Worm (Caenorhabditis elegans): ENCODE data around the gene nsy-4.

DNA sequence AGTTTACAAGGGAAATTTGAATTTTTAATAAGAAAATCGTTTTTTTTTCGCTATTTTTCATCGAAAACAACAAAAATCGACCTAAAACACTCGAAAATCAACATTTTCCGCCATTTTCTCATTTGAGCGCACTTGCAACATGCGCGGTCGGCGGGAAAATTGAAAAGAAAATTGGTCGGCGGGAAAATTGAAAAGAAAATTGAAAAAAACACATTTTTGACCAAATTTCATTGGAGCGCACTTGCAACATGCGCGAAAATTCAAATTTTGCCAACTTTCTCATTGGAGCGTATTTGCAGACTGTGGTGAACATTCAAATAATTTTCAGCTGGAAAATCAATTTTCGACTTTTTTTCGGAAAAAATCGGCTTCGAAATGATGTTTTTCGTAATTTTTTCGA, 11.5 kb upstream of the nsy-4 start:
- TF ChIP-seq hlh-1 (tag; optimal IDR thresholded peaks at IDR 0.05): no peak
- no peak for TF ChIP-seq ces-1 (GFP tag; optimal IDR thresholded peaks at IDR 0.05)
- TF ChIP-seq mep-1 (tag; optimal IDR thresholded peaks at IDR 0.05): no peak
- TF ChIP-seq unc-62 (GFP tag; optimal IDR thresholded peaks at IDR 0.05): no peak
- TF ChIP-seq sptf-1 (tag; optimal IDR thresholded peaks at IDR 0.05): no peak

Measured in whole organism, mixed stage, embryonic.